Worm (Caenorhabditis elegans): ENCODE measurements around the gene eif-3.F.

DNA sequence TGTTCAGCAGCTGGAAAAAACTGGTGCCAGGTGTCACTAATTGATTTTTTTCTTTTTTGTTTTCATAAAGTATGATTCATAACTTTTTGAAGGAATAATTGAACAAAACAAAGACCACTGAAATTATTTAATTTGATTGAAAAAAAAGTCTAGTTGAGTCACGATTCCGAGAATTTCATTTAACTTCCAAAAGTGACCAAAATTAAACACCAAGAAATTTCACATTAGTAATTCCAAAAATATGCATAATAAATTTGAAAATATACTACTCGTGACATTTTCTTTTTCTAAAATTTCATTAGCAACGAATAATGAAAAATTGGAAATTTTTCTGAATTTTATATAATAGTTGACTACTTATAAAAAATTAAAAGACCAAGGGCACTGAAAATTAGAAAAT, 49.4 kb upstream of the eif-3.F start:
- no peak for TF ChIP-seq ref-1 (GFP tag; conservative IDR thresholded peaks at IDR 0.05)
- TF ChIP-seq cog-1 (tag; optimal IDR thresholded peaks at IDR 0.05), result no peak
- no peak for TF ChIP-seq med-1 (GFP tag; optimal IDR thresholded peaks at IDR 0.05; ENCODE audit: insufficient read depth)
- no peak for TF ChIP-seq tab-1 (GFP tag; IDR thresholded peaks at IDR 0.05)
- TF ChIP-seq ztf-23 (GFP tag; IDR thresholded peaks at IDR 0.05), result no peak
- TF ChIP-seq klf-2 (GFP tag; conservative IDR thresholded peaks at IDR 0.05), result no peak
- TF ChIP-seq flt-1 (GFP tag; IDR thresholded peaks at IDR 0.05), result no peak

Measured in whole organism, midembryonic.